Worm (Caenorhabditis elegans): ENCODE measurements around the gene Y69E1A.1.

Y69E1A.1 gene

DNA sequence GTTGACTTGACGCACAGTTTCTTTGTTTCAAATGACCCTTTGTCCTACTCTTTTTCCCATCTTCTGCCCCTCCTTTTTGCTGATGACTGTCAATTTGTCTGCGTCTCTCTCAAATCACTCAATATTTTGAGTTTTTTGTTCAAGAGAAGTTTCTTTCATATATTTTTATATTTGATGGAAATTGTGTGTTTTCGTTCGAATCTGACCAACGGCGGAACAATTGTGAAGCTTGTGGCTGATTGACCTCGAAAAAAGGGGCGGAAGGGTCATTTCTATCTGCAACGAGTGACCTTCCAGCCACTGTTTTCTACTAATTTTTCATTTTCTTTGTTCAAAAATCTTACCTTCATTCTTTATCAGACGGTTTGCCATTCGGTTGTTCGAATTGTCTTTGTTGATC is 29.9 kb upstream of the Y69E1A.1 start:
- TF ChIP-seq hmg-1.2 (GFP tag; IDR thresholded peaks at IDR 0.05) (0 out of 2 replicates have a peak, but pooled peaks have one; percentile 9), F57C9.4 (tag; optimal IDR thresholded peaks at IDR 0.05) (no peak), sdz-38 (tag; optimal IDR thresholded peaks at IDR 0.05) (no peak), rpc-1 (optimal IDR thresholded peaks at IDR 0.05) (no peak), rpc-1 (tag; optimal IDR thresholded peaks at IDR 0.05) (no peak)

DNA sequence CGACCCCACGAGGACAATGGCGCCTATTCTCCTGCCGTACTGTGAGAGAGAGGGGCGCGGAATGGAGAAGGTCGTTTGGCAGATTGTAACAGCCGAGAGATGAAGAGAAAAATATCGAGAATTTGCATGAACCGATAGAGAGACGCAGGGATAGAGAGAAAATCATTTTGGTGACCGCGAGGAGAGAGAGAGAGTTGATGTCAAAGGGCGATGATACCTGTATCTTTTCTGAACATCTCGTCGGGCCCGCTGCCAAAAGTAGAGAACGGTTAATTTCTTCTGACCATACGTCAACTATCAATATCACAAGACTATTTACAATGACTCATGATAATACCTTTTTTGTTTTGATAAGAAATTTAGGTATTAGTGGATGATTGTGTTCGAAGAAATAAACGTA is 27.3 kb upstream of the Y69E1A.1 start:
- TF ChIP-seq tlf-1 (GFP tag; optimal IDR thresholded peaks at IDR 0.05) (no peak), cebp-1 (GFP tag; IDR thresholded peaks at IDR 0.05) (no peak), cebp-1 (tag; optimal IDR thresholded peaks at IDR 0.05) (peak; percentile 32), ztf-25 (GFP tag; IDR thresholded peaks at IDR 0.05) (no peak), dox-1 (GFP tag; IDR thresholded peaks at IDR 0.05) (0 out of 2 replicates have a peak, but pooled peaks have one; percentile 28), hmg-1.2 (GFP tag; IDR thresholded peaks at IDR 0.05) (peak; percentile 44; the same call in 1 of the 2 replicates), sea-2 (GFP tag; IDR thresholded peaks at IDR 0.05) (no peak), somi-1 (GFP tag; optimal IDR thresholded peaks at IDR 0.05) (peak; percentile 37), ztf-26 (tag; optimal IDR thresholded peaks at IDR 0.05) (peak; percentile 66), D2030.7 (GFP tag; IDR thresholded peaks at IDR 0.05) (no peak), C06A6.2 (GFP tag; conservative IDR thresholded peaks at IDR 0.05) (peak; percentile 62; the same call in 1 of the 2 replicates), nhr-80 (tag; optimal IDR thresholded peaks at IDR 0.05) (peak; percentile 44), ekl-4 (GFP tag; IDR thresholded peaks at IDR 0.05) (0 out of 2 replicates have a peak, but pooled peaks have one; percentile 7), lin-40 (tag; optimal IDR thresholded peaks at IDR 0.05) (peak; percentile 61)

DNA sequence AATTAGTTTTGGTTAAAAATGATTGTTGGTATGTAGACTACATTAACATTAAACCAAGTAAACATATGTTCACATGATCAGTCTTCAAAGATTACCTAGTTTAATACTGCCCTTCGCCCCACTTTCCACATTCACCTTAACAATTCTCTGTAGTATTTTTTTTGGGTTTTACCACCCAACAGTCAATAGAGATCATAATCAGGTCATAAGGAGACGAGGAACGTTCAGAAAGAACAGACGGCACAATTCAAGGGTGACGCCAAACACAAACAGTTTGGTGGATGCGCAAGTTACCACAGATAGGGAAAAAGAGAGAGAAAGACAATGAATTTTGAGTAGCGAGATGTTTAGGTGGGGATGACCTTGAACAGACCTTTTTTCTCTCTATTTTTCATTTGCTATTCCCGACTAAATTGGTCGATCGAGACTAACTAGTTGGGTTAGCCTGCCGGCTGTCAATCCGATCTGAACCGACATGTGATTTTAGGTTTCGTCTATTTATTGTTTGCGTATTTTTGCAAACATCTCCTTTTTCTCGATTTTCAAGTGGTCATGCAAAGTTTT is 23.0 kb upstream of the Y69E1A.1 start:
- no peak for TF ChIP-seq die-1 (tag; optimal IDR thresholded peaks at IDR 0.05)
- no peak for TF ChIP-seq dpff-1 (tag; optimal IDR thresholded peaks at IDR 0.05)
- no peak for TF ChIP-seq ets-4 (GFP tag; optimal IDR thresholded peaks at IDR 0.05)
- no peak for TF ChIP-seq atf-7 (tag; optimal IDR thresholded peaks at IDR 0.05)
- no peak for TF ChIP-seq cebp-1 (GFP tag; IDR thresholded peaks at IDR 0.05)
- peak; percentile 29 for TF ChIP-seq cebp-1 (tag; optimal IDR thresholded peaks at IDR 0.05)
- TF ChIP-seq pha-4 (tag; optimal IDR thresholded peaks at IDR 0.05): peak; percentile 56
- TF ChIP-seq ceh-100 (GFP tag; IDR thresholded peaks at IDR 0.05): no peak
- no peak for TF ChIP-seq madf-3 (GFP tag; IDR thresholded peaks at IDR 0.05)
- no peak for TF ChIP-seq ZK185.1 (tag; optimal IDR thresholded peaks at IDR 0.05; ENCODE audit: poor library complexity, severe bottlenecking)
- TF ChIP-seq fkh-3 (tag; optimal IDR thresholded peaks at IDR 0.05): no peak
- no peak for TF ChIP-seq madf-8 (GFP tag; conservative IDR thresholded peaks at IDR 0.05)
- TF ChIP-seq F57A8.1 (GFP tag; optimal IDR thresholded peaks at IDR 0.05): no peak
- no peak for TF ChIP-seq tlf-1 (GFP tag; optimal IDR thresholded peaks at IDR 0.05)
- TF ChIP-seq tbp1 (GFP tag; optimal IDR thresholded peaks at IDR 0.05): no peak
- no peak for TF ChIP-seq ceh-58 (GFP tag; IDR thresholded peaks at IDR 0.05)
- no peak for TF ChIP-seq ztf-18 (tag; optimal IDR thresholded peaks at IDR 0.05)
- no peak for TF ChIP-seq mel-28 (tag; optimal IDR thresholded peaks at IDR 0.05; ENCODE audit: borderline replicate concordance)
- 0 out of 2 replicates have a peak, but pooled peaks have one; percentile 40 for TF ChIP-seq ztf-6 (GFP tag; IDR thresholded peaks at IDR 0.05)
- no peak for TF ChIP-seq Y53G8AR.9 (GFP tag; conservative IDR thresholded peaks at IDR 0.05)
- TF ChIP-seq snpc-3.4 (tag; optimal IDR thresholded peaks at IDR 0.05): no peak
- TF ChIP-seq hmg-20 (GFP tag; IDR thresholded peaks at IDR 0.05): no peak
- peak; percentile 27 for TF ChIP-seq nhr-80 (tag; optimal IDR thresholded peaks at IDR 0.05)
- no peak for TF ChIP-seq F22D6.2 (tag; optimal IDR thresholded peaks at IDR 0.05)
- no peak for TF ChIP-seq ccch-3 (GFP tag; optimal IDR thresholded peaks at IDR 0.05)
- TF ChIP-seq lir-1 (GFP tag; conservative IDR thresholded peaks at IDR 0.05): no peak

Data from whole organism, young adult.